Fruit fly (Drosophila melanogaster) whole organism, embryonic: ENCODE data around the gene MTPAP.

Source experiments
- Bdp1 ChIP-seq: fragments of 200-800 bp; sonication (Bioruptor generic); optimal IDR thresholded peaks from 3 replicates; lab custom pipeline; 2016; ENCODE audit warnings: missing biosample characterization, missing genetic modification characterization
- Bgb ChIP-seq: fragments of 200-800 bp; sonication (Bioruptor generic); IDR thresholded peaks from 2 replicates; pipeline ENCODE4 v1.3.6; 2022; ENCODE audit warnings: missing biosample characterization, missing genetic modification characterization; ENCODE audit not compliant: partially characterized antibody
- CG13123 ChIP-seq: fragments of 200-800 bp; sonication (Bioruptor generic); optimal IDR thresholded peaks from 2 replicates; lab custom pipeline; 2016; ENCODE audit warnings: missing biosample characterization, missing genetic modification characterization
- CG14441 ChIP-seq: fragments of 200-800 bp; sonication (Bioruptor generic); IDR thresholded peaks from 2 replicates; pipeline ENCODE4 v1.3.6; 2022; ENCODE audit warnings: missing biosample characterization, missing genetic modification characterization
- CG15073 ChIP-seq: fragments of 200-800 bp; sonication (Bioruptor generic); optimal IDR thresholded peaks from 2 replicates; lab custom pipeline; 2016; ENCODE audit warnings: missing biosample characterization, missing genetic modification characterization
- CG1647 ChIP-seq: fragments of 200-800 bp; sonication (Bioruptor generic); optimal IDR thresholded peaks from 3 replicates; lab custom pipeline; 2016; ENCODE audit warnings: missing biosample characterization, missing genetic modification characterization
- CG17385 ChIP-seq: fragments of 200-800 bp; sonication (Bioruptor generic); optimal IDR thresholded peaks from 3 replicates; lab custom pipeline; 2018; ENCODE audit warnings: missing biosample characterization, mild to moderate bottlenecking, missing genetic modification characterization
- CG17829 ChIP-seq: fragments of 200-800 bp; optimal IDR thresholded peaks from 2 replicates; lab custom pipeline; 2019; ENCODE audit warnings: missing biosample characterization, mild to moderate bottlenecking, missing genetic modification characterization, moderate library complexity
- CG31224 ChIP-seq: fragments of 200-800 bp; sonication (Bioruptor generic); IDR thresholded peaks from 2 replicates; pipeline ENCODE4 v1.3.6; 2022; ENCODE audit warnings: missing biosample characterization, missing genetic modification characterization
- CG32772 ChIP-seq: fragments of 200-800 bp; sonication (Bioruptor generic); IDR thresholded peaks from 2 replicates; pipeline ENCODE4 v1.3.6; 2022; ENCODE audit warnings: missing biosample characterization, missing genetic modification characterization
- CG7839 ChIP-seq: fragments of 200-800 bp; sonication (Bioruptor generic); optimal IDR thresholded peaks from 3 replicates; lab custom pipeline; 2018; ENCODE audit warnings: missing biosample characterization, mild to moderate bottlenecking, missing genetic modification characterization, moderate library complexity
- CG8281 ChIP-seq: fragments of 200-800 bp; sonication (Bioruptor generic); optimal IDR thresholded peaks from 2 replicates; lab custom pipeline; 2018; ENCODE audit warnings: missing biosample characterization, mild to moderate bottlenecking, missing genetic modification characterization, moderate library complexity
- CG9727 ChIP-seq: fragments of 200-800 bp; sonication (Bioruptor generic); optimal IDR thresholded peaks from 3 replicates; lab custom pipeline; 2017; ENCODE audit warnings: missing biosample characterization, mild to moderate bottlenecking, missing genetic modification characterization
- CTCF ChIP-seq: fragments of 200-800 bp; sonication (Bioruptor generic); optimal IDR thresholded peaks from 2 replicates; lab custom pipeline; 2017; ENCODE audit warnings: missing biosample characterization, mild to moderate bottlenecking, missing genetic modification characterization, moderate library complexity
- Gug ChIP-seq: fragments of 200-800 bp; sonication (Bioruptor generic); IDR thresholded peaks from 4 replicates; pipeline ENCODE4 v1.3.6; 2022; ENCODE audit warnings: missing biosample characterization, missing genetic modification characterization
- Med ChIP-seq: fragments of 200-800 bp; sonication (Bioruptor generic); peaks from one replicate; lab custom pipeline; 2016; ENCODE audit warnings: missing biosample characterization, missing genetic modification characterization, mild to moderate bottlenecking, inconsistent platforms, moderate library complexity
- NK7.1 ChIP-seq: fragments of 200-800 bp; sonication (Bioruptor generic); optimal IDR thresholded peaks from 3 replicates; lab custom pipeline; 2016; ENCODE audit warnings: missing biosample characterization, missing genetic modification characterization
- Neu2 ChIP-seq: fragments of 200-800 bp; sonication (Bioruptor generic); optimal IDR thresholded peaks from 3 replicates; lab custom pipeline; 2016; ENCODE audit warnings: missing biosample characterization, missing genetic modification characterization, borderline replicate concordance
- Nf-YC ChIP-seq: fragments of 200-800 bp; optimal IDR thresholded peaks from 3 replicates; lab custom pipeline; 2019; ENCODE audit warnings: missing biosample characterization, mild to moderate bottlenecking, missing genetic modification characterization, moderate library complexity
- Opbp ChIP-seq: fragments of 200-800 bp; sonication (Bioruptor generic); IDR thresholded peaks from 3 replicates; pipeline ENCODE4 v1.3.6; 2022; ENCODE audit warnings: missing biosample characterization, missing genetic modification characterization; ENCODE audit not compliant: partially characterized antibody
- Pdp1 ChIP-seq, 2 experiments: fragments of 200-800 bp; sonication (Bioruptor generic); optimal IDR thresholded peaks; 3 replicates each; lab custom pipeline; 2016; ENCODE audit warnings: missing biosample characterization in 2 of 2, missing genetic modification characterization in 2 of 2, mild to moderate bottlenecking in 1 of 2, moderate library complexity in 1 of 2
- Vsx1 ChIP-seq: fragments of 200-800 bp; sonication (Bioruptor generic); optimal IDR thresholded peaks from 2 replicates; lab custom pipeline; 2017; ENCODE audit warnings: missing biosample characterization, mild to moderate bottlenecking, missing genetic modification characterization, missing genetic modification reagents
- Xbp1 ChIP-seq: fragments of 200-800 bp; sonication (Bioruptor generic); optimal IDR thresholded peaks from 3 replicates; lab custom pipeline; 2016; ENCODE audit warnings: missing biosample characterization, mild to moderate bottlenecking, missing genetic modification characterization
- ab ChIP-seq: fragments of 200-800 bp; sonication (Bioruptor generic); optimal IDR thresholded peaks from 2 replicates; lab custom pipeline; 2016; ENCODE audit warnings: missing biosample characterization, missing genetic modification characterization
- ato ChIP-seq: fragments of 200-800 bp; sonication (Bioruptor generic); IDR thresholded peaks from 2 replicates; pipeline ENCODE4 v1.3.6; 2022; ENCODE audit warnings: missing biosample characterization, missing genetic modification characterization; ENCODE audit not compliant: partially characterized antibody
- btn ChIP-seq: fragments of 200-800 bp; sonication (Bioruptor generic); optimal IDR thresholded peaks from 2 replicates; lab custom pipeline; 2016; ENCODE audit warnings: missing biosample characterization, missing genetic modification characterization
- chm ChIP-seq: fragments of 200-800 bp; sonication (Bioruptor generic); IDR thresholded peaks from 2 replicates; pipeline ENCODE4 v1.3.6; 2022; ENCODE audit warnings: missing biosample characterization, missing genetic modification characterization
- cwo ChIP-seq: fragments of 200-800 bp; sonication (Bioruptor generic); optimal IDR thresholded peaks from 3 replicates; lab custom pipeline; 2017; ENCODE audit warnings: missing biosample characterization, missing genetic modification characterization, mild to moderate bottlenecking, moderate library complexity, missing genetic modification reagents
- dmrt99B ChIP-seq: fragments of 200-800 bp; sonication (Bioruptor generic); optimal IDR thresholded peaks from 2 replicates; lab custom pipeline; 2018; ENCODE audit warnings: missing biosample characterization, mild to moderate bottlenecking, missing genetic modification characterization, moderate library complexity
- en ChIP-seq: fragments of 200-800 bp; sonication (Bioruptor generic); optimal IDR thresholded peaks from 2 replicates; lab custom pipeline; 2016; ENCODE audit warnings: missing biosample characterization, missing genetic modification characterization
- fd96Cb ChIP-seq: fragments of 200-800 bp; sonication (Bioruptor generic); optimal IDR thresholded peaks from 2 replicates; lab custom pipeline; 2018; ENCODE audit warnings: missing biosample characterization, mild to moderate bottlenecking, missing genetic modification characterization, moderate library complexity
- gcm ChIP-seq: fragments of 200-800 bp; sonication (Bioruptor generic); optimal IDR thresholded peaks from 2 replicates; lab custom pipeline; 2019; ENCODE audit warnings: missing biosample characterization, mild to moderate bottlenecking, missing genetic modification characterization, moderate library complexity
- hkb ChIP-seq, 2 experiments: fragments of 200-800 bp in 1 of 2; fragments of >200 bp in 1 of 2; sonication (Bioruptor generic) in 1 of 2; IDR thresholded peaks in 1 of 2; optimal IDR thresholded peaks in 1 of 2; 2 replicates each; pipeline versions ENCODE4 v1.3.6 to Lab custom; 2017 to 2022; ENCODE audit warnings: missing biosample characterization in 1 of 2, missing genetic modification characterization in 1 of 2
- jing ChIP-seq: fragments of 200-800 bp; sonication (Bioruptor generic); optimal IDR thresholded peaks from 2 replicates; lab custom pipeline; 2018; ENCODE audit warnings: missing biosample characterization, mild to moderate bottlenecking, missing genetic modification characterization
- nerfin-1 ChIP-seq: fragments of 200-800 bp; sonication (Bioruptor generic); optimal IDR thresholded peaks from 3 replicates; lab custom pipeline; 2019; ENCODE audit warnings: missing biosample characterization, mild to moderate bottlenecking, missing genetic modification characterization, moderate library complexity
- nerfin-2 ChIP-seq: fragments of 200-800 bp; sonication (Bioruptor generic); IDR thresholded peaks from 2 replicates; pipeline ENCODE4 v1.3.6; 2022; ENCODE audit warnings: missing biosample characterization, missing genetic modification characterization; ENCODE audit not compliant: partially characterized antibody
- p53 ChIP-seq: fragments of 200-800 bp; sonication (Bioruptor generic); optimal IDR thresholded peaks from 2 replicates; lab custom pipeline; 2016; ENCODE audit warnings: missing biosample characterization, missing genetic modification characterization
- pan ChIP-seq, 4 experiments: fragments of >200 bp in 3 of 4; fragments of 200-800 bp in 1 of 4; sonication (Bioruptor generic) in 1 of 4; optimal IDR thresholded peaks in 3 of 4; IDR thresholded peaks in 1 of 4; 2 replicates each; pipeline versions ENCODE4 v1.3.6 to Lab custom; 2017 to 2022; ENCODE audit warnings: missing biosample characterization in 2 of 4, missing genetic modification characterization in 2 of 4, mixed read lengths in 1 of 4
- psq ChIP-seq: fragments of 200-800 bp; sonication (Bioruptor generic); optimal IDR thresholded peaks from 2 replicates; lab custom pipeline; 2017; ENCODE audit warnings: missing biosample characterization, missing genetic modification characterization
- pzg ChIP-seq: fragments of 200-800 bp; sonication (Bioruptor generic); optimal IDR thresholded peaks from 3 replicates; lab custom pipeline; 2018; ENCODE audit warnings: missing biosample characterization, mild to moderate bottlenecking, missing genetic modification characterization, moderate library complexity
- row ChIP-seq: fragments of 200-800 bp; sonication (Bioruptor generic); IDR thresholded peaks from 3 replicates; pipeline ENCODE4 v1.3.6; 2022; ENCODE audit warnings: missing biosample characterization, missing genetic modification characterization
- slbo ChIP-seq: fragments of 200-800 bp; sonication (Bioruptor generic); IDR thresholded peaks from 2 replicates; pipeline ENCODE4 v1.3.6; 2022; ENCODE audit warnings: missing biosample characterization, missing genetic modification characterization
- slp2 ChIP-seq: fragments of 200-800 bp; sonication (Bioruptor generic); optimal IDR thresholded peaks from 2 replicates; lab custom pipeline; 2016; ENCODE audit warnings: missing biosample characterization, missing genetic modification characterization
- so ChIP-seq: fragments of 200-800 bp; sonication (Bioruptor generic); IDR thresholded peaks from 3 replicates; pipeline ENCODE4 v1.3.6; 2022; ENCODE audit warnings: missing biosample characterization, missing genetic modification characterization
- tgo ChIP-seq: fragments of 200-800 bp; sonication (Bioruptor generic); IDR thresholded peaks from 3 replicates; pipeline ENCODE4 v1.3.6; 2022; ENCODE audit warnings: missing biosample characterization, missing genetic modification characterization
- tna ChIP-seq: fragments of 200-800 bp; sonication (Bioruptor generic); IDR thresholded peaks from 2 replicates; pipeline ENCODE4 v1.3.6; 2022; ENCODE audit warnings: missing biosample characterization, missing genetic modification characterization; ENCODE audit not compliant: partially characterized antibody
- zf30C ChIP-seq: fragments of 200-800 bp; sonication (Bioruptor generic); optimal IDR thresholded peaks from 3 replicates; lab custom pipeline; 2018; ENCODE audit warnings: missing biosample characterization, mild to moderate bottlenecking, missing genetic modification characterization
- zfh2 ChIP-seq: fragments of 200-800 bp; sonication (Bioruptor generic); optimal IDR thresholded peaks from 2 replicates; lab custom pipeline; 2016; ENCODE audit warnings: missing biosample characterization, missing genetic modification characterization

Gene MTPAP

DNA sequence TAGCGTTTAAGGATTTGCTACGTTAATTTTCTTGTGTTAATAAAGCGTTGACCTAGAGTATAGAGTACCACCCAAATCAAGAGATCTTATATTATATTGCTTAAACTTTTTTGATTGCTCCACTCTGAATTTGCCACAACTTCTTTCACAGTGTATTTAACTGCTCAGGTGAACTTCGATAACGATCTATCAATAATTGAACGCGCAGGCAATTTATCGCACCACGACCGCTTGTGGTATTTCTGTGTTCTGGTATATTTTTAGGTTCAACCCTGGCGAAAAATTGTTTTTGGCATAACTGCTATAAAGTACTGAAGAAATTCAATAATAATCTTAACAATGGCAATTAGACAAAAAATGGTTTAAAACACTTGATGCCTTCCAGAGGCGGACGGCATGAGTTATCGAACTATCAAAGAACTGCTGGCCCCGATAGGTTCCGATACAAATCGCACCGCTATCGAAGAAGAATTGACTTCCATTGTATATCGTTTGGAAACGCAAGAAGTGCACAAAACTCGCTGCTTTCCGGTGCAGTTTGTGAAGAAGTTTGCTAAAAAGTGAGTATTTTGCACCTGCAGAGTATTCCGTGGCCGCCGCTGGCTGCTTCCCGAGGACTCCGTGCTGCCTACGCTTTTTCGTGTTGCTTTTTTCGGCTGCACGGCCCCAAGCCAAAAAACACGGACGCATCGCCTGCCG is 21.1 kb upstream of the MTPAP start, which contains the start of gene ssx (continued):
- TF ChIP-seq gcm (no peak), Xbp1 (GFP tag; lab: Kevin White, UChicago) (peak; percentile 49), Gug (GFP tag; lab: Robert Waterston, UW) (0 out of 4 replicates have a peak, but pooled peaks have one; percentile 23), CG9727 (peak; percentile 33), ato (GFP tag; lab: Robert Waterston, UW) (peak; percentile 82), CG8281 (tag; lab: Kevin White, UChicago) (peak; percentile 94), p53 (GFP tag; lab: Kevin White, UChicago) (peak; percentile 10), slbo (peak; percentile 61), tna (peak; percentile 88; the same call in 1 of the 2 replicates), CG32772 (GFP tag; lab: Robert Waterston, UW) (no peak), CG7839 (tag; lab: Kevin White, UChicago) (peak; percentile 39), Vsx1 (GFP tag; lab: Kevin White, UChicago) (no peak), fd96Cb (no peak), zf30C (GFP tag; lab: Kevin White, UChicago) (peak; percentile 94), pzg (peak; percentile 62), Pdp1 (GFP tag; optimal IDR thresholded peaks at IDR 0.05; lab: Kevin White, UChicago) (peak; percentile 18 to 36), Med (GFP tag; lab: Kevin White, UChicago) (peak; percentile 91), CG31224 (no peak), ab (no peak), psq (no peak), nerfin-2 (GFP tag; lab: Robert Waterston, UW) (peak; percentile 96), nerfin-1 (tag; lab: Kevin White, UChicago) (no peak), Opbp (peak; percentile 80; the same call in 2 of the 3 replicates), cwo (GFP tag; lab: Kevin White, UChicago) (no peak), btn (GFP tag; lab: Kevin White, UChicago) (no peak), pan (optimal IDR thresholded peaks at IDR 0.05; lab: Kevin White, UChicago) (no peak), pan (GFP tag; optimal IDR thresholded peaks at IDR 0.05 in 1 of 2, IDR thresholded peaks at IDR 0.05 in 1 of 2) (peak in 1 of 2 experiments; percentile 60), jing (GFP tag; lab: Kevin White, UChicago) (no peak), Bgb (GFP tag; lab: Robert Waterston, UW) (peak; percentile 85), en (GFP tag; lab: Kevin White, UChicago) (peak; percentile 32), CTCF (no peak), CG15073 (GFP tag; lab: Kevin White, UChicago) (no peak), hkb (optimal IDR thresholded peaks at IDR 0.05; lab: Kevin White, UChicago) (no peak), hkb (GFP tag; IDR thresholded peaks at IDR 0.05; lab: Robert Waterston, UW) (peak; percentile 63), Neu2 (GFP tag; lab: Kevin White, UChicago) (no peak), tgo (GFP tag; lab: Robert Waterston, UW) (no peak), CG1647 (GFP tag; lab: Kevin White, UChicago) (peak; percentile 13), CG13123 (no peak), so (GFP tag; lab: Robert Waterston, UW) (no peak), Bdp1 (GFP tag; lab: Kevin White, UChicago) (peak; percentile 16), CG17829 (tag; lab: Kevin White, UChicago) (peak; percentile 26), zfh2 (GFP tag; lab: Kevin White, UChicago) (peak; percentile 38), chm (GFP tag; lab: Robert Waterston, UW) (peak; percentile 34; the same call in 1 of the 2 replicates), CG14441 (peak; percentile 54), dmrt99B (tag; lab: Kevin White, UChicago) (no peak), slp2 (GFP tag; lab: Kevin White, UChicago) (peak; percentile 29), NK7.1 (GFP tag; lab: Kevin White, UChicago) (no peak), row (peak; percentile 65; the same call in 2 of the 3 replicates), CG17385 (GFP tag; lab: Kevin White, UChicago) (peak; percentile 33), Nf-YC (tag; lab: Kevin White, UChicago) (no peak)
